Worm (Caenorhabditis elegans) whole organism, L2 larva: ENCODE data around the gene fbxa-18.

ENCODE experiments used
- F13H6.1 ChIP-seq: sonication (generic microtip); optimal IDR thresholded peaks from 2 replicates; lab custom pipeline; 2016; ENCODE audit warnings: missing genetic modification characterization, missing compliant biosample characterization
- R02D3.7 ChIP-seq: fragments of 150-350 bp; optimal IDR thresholded peaks from 2 replicates; lab custom pipeline; 2014; ENCODE audit warnings: missing biosample characterization, missing genetic modification characterization
- Y55F3AM.14 ChIP-seq: fragments of 200-800 bp; sonication (Bioruptor generic); optimal IDR thresholded peaks from 2 replicates; lab custom pipeline; 2018; ENCODE audit warnings: mild to moderate bottlenecking, missing genetic modification characterization, missing compliant biosample characterization
- ZK546.5 ChIP-seq: sonication (generic microtip); optimal IDR thresholded peaks from 2 replicates; lab custom pipeline; 2017; ENCODE audit warnings: missing biosample characterization, missing genetic modification characterization
- aly-2 ChIP-seq: fragments of 150-350 bp; optimal IDR thresholded peaks from 2 replicates; lab custom pipeline; 2014; ENCODE audit warnings: missing biosample characterization, missing genetic modification characterization
- ama-1 ChIP-seq: fragments of 150-350 bp; optimal IDR thresholded peaks from 2 replicates; lab custom pipeline; 2018; ENCODE audit warnings: inconsistent platforms
- crh-2 ChIP-seq: sonication (generic microtip); optimal IDR thresholded peaks from 2 replicates; lab custom pipeline; 2017; ENCODE audit warnings: missing biosample characterization, missing genetic modification characterization
- dmd-4 ChIP-seq: sonication (generic microtip); optimal IDR thresholded peaks from 2 replicates; lab custom pipeline; 2017; ENCODE audit warnings: missing biosample characterization, missing genetic modification characterization
- egl-27 ChIP-seq: sonication (generic microtip); optimal IDR thresholded peaks from 3 replicates; lab custom pipeline; 2017; ENCODE audit warnings: missing biosample characterization, missing genetic modification reagents, missing genetic modification characterization
- elt-1 ChIP-seq: fragments of 150-350 bp; optimal IDR thresholded peaks from 2 replicates; lab custom pipeline; 2014; ENCODE audit warnings: missing biosample characterization, missing genetic modification characterization
- elt-3 ChIP-seq: sonication (generic microtip); optimal IDR thresholded peaks from 2 replicates; lab custom pipeline; 2017; ENCODE audit warnings: missing biosample characterization, missing genetic modification characterization
- fos-1 ChIP-seq: fragments of 150-350 bp; optimal IDR thresholded peaks from 2 replicates; lab custom pipeline; 2014; ENCODE audit warnings: missing biosample characterization, missing genetic modification characterization
- gmeb-1 ChIP-seq: fragments of 150-350 bp; optimal IDR thresholded peaks from 2 replicates; lab custom pipeline; 2014; ENCODE audit warnings: missing biosample characterization, missing genetic modification characterization
- lin-11 ChIP-seq: fragments of 150-350 bp; sonication (generic microtip); optimal IDR thresholded peaks from 2 replicates; lab custom pipeline; 2014; ENCODE audit warnings: missing biosample characterization, missing genetic modification characterization, inconsistent platforms, mixed read lengths
- lin-39 ChIP-seq: fragments of 150-350 bp; optimal IDR thresholded peaks from 2 replicates; lab custom pipeline; 2014; ENCODE audit warnings: missing biosample characterization, missing genetic modification reagents, missing genetic modification characterization
- lsy-2 ChIP-seq, 2 experiments: fragments of 150-350 bp in 1 of 2; sonication (generic microtip) in 1 of 2; optimal IDR thresholded peaks; 2 replicates each; lab custom pipeline; 2014 to 2017; ENCODE audit warnings: missing biosample characterization in 2 of 2, missing genetic modification characterization in 2 of 2
- mbf-1 ChIP-seq: sonication (generic microtip); optimal IDR thresholded peaks from 2 replicates; lab custom pipeline; 2017; ENCODE audit warnings: missing biosample characterization, missing genetic modification characterization
- mdl-1 ChIP-seq, 2 experiments: fragments of 150-350 bp in 1 of 2; sonication (generic microtip) in 1 of 2; optimal IDR thresholded peaks; 2 replicates each; lab custom pipeline; 2017; ENCODE audit warnings: missing biosample characterization in 2 of 2, missing genetic modification characterization in 2 of 2
- nhr-10 ChIP-seq: sonication (generic microtip); optimal IDR thresholded peaks from 2 replicates; lab custom pipeline; 2017; ENCODE audit warnings: missing biosample characterization, missing genetic modification characterization
- nhr-11 ChIP-seq: fragments of 150-350 bp; optimal IDR thresholded peaks from 2 replicates; lab custom pipeline; 2014; ENCODE audit warnings: missing biosample characterization, missing genetic modification characterization
- nhr-12 ChIP-seq: fragments of 150-350 bp; optimal IDR thresholded peaks from 2 replicates; lab custom pipeline; 2014; ENCODE audit warnings: missing biosample characterization, missing genetic modification characterization
- nhr-129 ChIP-seq: fragments of 150-350 bp; optimal IDR thresholded peaks from 2 replicates; lab custom pipeline; 2014; ENCODE audit warnings: missing biosample characterization, missing genetic modification characterization
- nhr-23 ChIP-seq: fragments of 150-350 bp; optimal IDR thresholded peaks from 2 replicates; lab custom pipeline; 2014; ENCODE audit warnings: missing biosample characterization, missing genetic modification reagents, missing genetic modification characterization
- nhr-237 ChIP-seq: fragments of 150-350 bp; optimal IDR thresholded peaks from 2 replicates; lab custom pipeline; 2014; ENCODE audit warnings: missing biosample characterization, missing genetic modification characterization
- nhr-25 ChIP-seq: fragments of 150-350 bp; sonication (generic microtip); optimal IDR thresholded peaks from 3 replicates; lab custom pipeline; 2014; ENCODE audit warnings: missing biosample characterization, missing genetic modification characterization
- nhr-6 ChIP-seq: fragments of 150-350 bp; optimal IDR thresholded peaks from 2 replicates; lab custom pipeline; 2014; ENCODE audit warnings: missing biosample characterization, missing genetic modification characterization
- nhr-77 ChIP-seq: fragments of 150-350 bp; optimal IDR thresholded peaks from 2 replicates; lab custom pipeline; 2014; ENCODE audit warnings: missing biosample characterization, missing genetic modification characterization
- peb-1 ChIP-seq: fragments of 150-350 bp; optimal IDR thresholded peaks from 2 replicates; lab custom pipeline; 2014; ENCODE audit warnings: missing biosample characterization, missing genetic modification characterization
- sem-4 ChIP-seq: fragments of 150-350 bp; optimal IDR thresholded peaks from 2 replicates; lab custom pipeline; 2014; ENCODE audit warnings: missing biosample characterization, missing genetic modification reagents, missing genetic modification characterization
- skn-1 ChIP-seq: sonication (generic microtip); optimal IDR thresholded peaks from 2 replicates; lab custom pipeline; 2017; ENCODE audit warnings: missing biosample characterization, missing genetic modification characterization
- sma-3 ChIP-seq: sonication (generic microtip); optimal IDR thresholded peaks from 2 replicates; lab custom pipeline; 2016; ENCODE audit warnings: missing genetic modification reagents, missing genetic modification characterization, missing compliant biosample characterization
- unc-39 ChIP-seq: fragments of 150-350 bp; optimal IDR thresholded peaks from 2 replicates; lab custom pipeline; 2014; ENCODE audit warnings: missing biosample characterization, missing genetic modification characterization
- unc-55 ChIP-seq: fragments of 150-350 bp; sonication (generic microtip); optimal IDR thresholded peaks from 3 replicates; lab custom pipeline; 2014; ENCODE audit warnings: missing biosample characterization, missing genetic modification reagents, missing genetic modification characterization
- unc-62 ChIP-seq: fragments of 150-350 bp; optimal IDR thresholded peaks from 2 replicates; lab custom pipeline; 2014; ENCODE audit warnings: missing biosample characterization, missing genetic modification reagents, missing genetic modification characterization
- zag-1 ChIP-seq: fragments of 150-350 bp; optimal IDR thresholded peaks from 2 replicates; lab custom pipeline; 2014; ENCODE audit warnings: missing biosample characterization, missing genetic modification characterization
- ztf-1 ChIP-seq: fragments of 200-800 bp; sonication (Bioruptor generic); conservative IDR thresholded peaks from 2 replicates; pipeline ENCODE4 v1.3.6; 2022; ENCODE audit warnings: missing genetic modification characterization, missing compliant biosample characterization
- ztf-11 ChIP-seq: sonication (generic microtip); optimal IDR thresholded peaks from 2 replicates; lab custom pipeline; 2017; ENCODE audit warnings: missing biosample characterization, missing genetic modification characterization
- ztf-4 ChIP-seq: fragments of 150-350 bp; optimal IDR thresholded peaks from 2 replicates; lab custom pipeline; 2014; ENCODE audit warnings: missing biosample characterization, missing genetic modification characterization

Gene fbxa-18

DNA sequence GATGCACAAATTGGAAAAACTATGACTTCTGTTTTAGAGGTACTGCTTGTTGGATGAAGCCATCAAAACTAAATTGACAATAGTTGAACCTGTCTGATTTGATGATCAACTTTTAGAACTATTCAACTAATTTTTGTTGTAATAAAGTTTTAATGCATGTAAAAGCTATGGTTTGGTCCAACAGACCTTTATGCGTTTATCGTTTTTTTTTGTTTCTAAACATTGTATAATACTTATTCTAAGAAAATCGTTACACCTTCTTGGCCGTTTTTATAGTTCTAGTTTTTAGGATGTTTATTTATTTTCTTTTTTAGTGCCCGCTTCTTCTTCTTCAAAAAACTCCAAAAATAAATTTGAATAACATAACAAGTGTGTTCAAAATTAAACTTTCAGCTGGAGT is 21.2 kb downstream of the fbxa-18 start, which contains the start of gene F10A3.12:
Gene F10A3.12, plus strand, starts transcription at position 301 of the 400 bp plus-strand sequence.
- TF ChIP-seq gmeb-1 (no peak), nhr-12 (tag; lab: Kevin White, UChicago) (no peak), unc-39 (tag; lab: Kevin White, UChicago) (no peak), nhr-25 (tag; lab: Kevin White, UChicago) (no peak), mdl-1 (tag; optimal IDR thresholded peaks at IDR 0.05; lab: Kevin White, UChicago) (no peak)

DNA sequence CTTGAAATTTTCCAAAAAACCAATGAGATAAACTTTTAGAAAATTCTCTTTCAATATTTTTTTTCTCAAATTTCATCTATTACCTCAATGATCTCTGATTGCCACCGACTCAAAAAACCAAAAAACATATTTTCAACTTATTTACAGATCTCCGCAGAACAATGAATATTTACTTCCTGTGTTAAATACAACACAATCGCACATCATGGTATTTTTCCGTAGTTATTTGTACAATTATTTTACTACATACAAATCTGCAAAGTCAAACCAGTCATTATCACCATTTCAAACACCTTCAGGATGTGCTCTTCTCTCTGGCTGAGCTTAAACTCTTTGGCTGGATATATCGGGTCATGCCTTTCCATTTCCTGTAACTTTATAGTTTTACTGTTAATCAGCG is 23.5 kb downstream of the fbxa-18 start, which contains the start of gene str-108:
Gene str-108, plus strand, starts transcription at position 301 of the 400 bp plus-strand sequence.
- no peak for TF ChIP-seq nhr-77 (tag; lab: Kevin White, UChicago)
- TF ChIP-seq nhr-237 (tag; lab: Kevin White, UChicago), result no peak
- TF ChIP-seq skn-1 (tag; lab: Kevin White, UChicago), result no peak
- TF ChIP-seq R02D3.7 (tag; lab: Kevin White, UChicago), result no peak
- no peak for TF ChIP-seq unc-39 (tag; lab: Kevin White, UChicago)
- TF ChIP-seq lin-11 (tag; lab: Kevin White, UChicago), result no peak
- no peak for TF ChIP-seq F13H6.1 (tag; lab: Kevin White, UChicago)
- TF ChIP-seq fos-1 (tag; lab: Kevin White, UChicago), result no peak
- no peak for TF ChIP-seq nhr-10
- no peak for TF ChIP-seq gmeb-1
- no peak for TF ChIP-seq nhr-25 (tag; lab: Kevin White, UChicago)

DNA sequence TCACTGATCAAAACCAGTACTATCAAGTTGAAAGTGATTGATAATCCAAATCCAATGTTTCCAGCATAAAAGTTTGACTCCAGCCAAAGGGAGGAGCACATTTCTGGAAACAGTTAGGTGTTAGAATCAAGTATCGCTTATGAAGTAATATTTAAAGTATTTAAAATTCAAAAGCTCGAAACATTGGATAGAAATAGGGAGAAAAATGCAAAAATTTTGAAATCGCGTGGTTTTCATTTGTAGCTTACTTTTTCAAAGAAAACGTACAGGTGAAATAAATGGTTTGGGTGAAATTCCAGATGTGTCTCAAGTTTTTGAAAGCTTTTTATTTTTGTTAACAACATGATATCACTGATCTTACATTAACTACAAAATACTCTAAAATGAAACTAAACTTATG is 26.6 kb downstream of the fbxa-18 start, which contains the start of gene str-111:
Gene str-111, minus strand, starts transcription at position 101 of the 400 bp plus-strand sequence.
- TF ChIP-seq lin-11 (tag; lab: Kevin White, UChicago) (no peak), mbf-1 (no peak), fos-1 (tag; lab: Kevin White, UChicago) (no peak), skn-1 (tag; lab: Kevin White, UChicago) (no peak), nhr-6 (no peak)

DNA sequence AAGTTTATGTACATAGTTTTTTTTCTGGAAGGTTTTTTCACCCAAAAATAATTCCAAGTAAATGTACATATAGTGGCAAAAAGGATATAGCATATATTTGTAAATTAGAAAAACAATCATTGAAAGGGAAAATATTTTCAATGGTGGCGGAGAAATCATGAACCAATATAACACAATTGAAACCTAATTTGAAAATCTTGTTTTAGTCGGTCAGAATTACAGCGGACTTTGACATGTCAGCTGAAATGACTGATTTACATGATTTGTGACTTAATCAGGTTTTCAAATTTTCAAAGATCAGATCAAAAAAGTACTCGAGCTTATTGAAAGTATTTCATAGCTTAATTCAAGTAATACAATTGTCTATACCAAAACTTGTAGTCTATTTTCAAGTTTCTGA is 29.2 kb downstream of the fbxa-18 start, which contains the start of gene K05D4.9:
Gene K05D4.9, minus strand, starts transcription at position 101 of the 400 bp plus-strand sequence.
- TF ChIP-seq dmd-4 (tag; lab: Kevin White, UChicago) (no peak), sma-3 (GFP tag; lab: Kevin White, UChicago) (no peak), ama-1 (lab: Kevin White, UChicago) (no peak), nhr-25 (tag; lab: Kevin White, UChicago) (no peak), zag-1 (no peak), peb-1 (tag; lab: Kevin White, UChicago) (no peak), elt-1 (tag; lab: Kevin White, UChicago) (no peak), ztf-11 (tag; lab: Kevin White, UChicago) (no peak), ztf-4 (tag; lab: Kevin White, UChicago) (no peak), ztf-1 (no peak), nhr-10 (no peak), nhr-77 (tag; lab: Kevin White, UChicago) (no peak), ZK546.5 (no peak), nhr-23 (no peak), unc-39 (tag; lab: Kevin White, UChicago) (no peak), R02D3.7 (tag; lab: Kevin White, UChicago) (no peak), sem-4 (tag; lab: Kevin White, UChicago) (no peak), nhr-11 (tag; lab: Kevin White, UChicago) (no peak), unc-55 (GFP tag; lab: Kevin White, UChicago) (no peak)

DNA sequence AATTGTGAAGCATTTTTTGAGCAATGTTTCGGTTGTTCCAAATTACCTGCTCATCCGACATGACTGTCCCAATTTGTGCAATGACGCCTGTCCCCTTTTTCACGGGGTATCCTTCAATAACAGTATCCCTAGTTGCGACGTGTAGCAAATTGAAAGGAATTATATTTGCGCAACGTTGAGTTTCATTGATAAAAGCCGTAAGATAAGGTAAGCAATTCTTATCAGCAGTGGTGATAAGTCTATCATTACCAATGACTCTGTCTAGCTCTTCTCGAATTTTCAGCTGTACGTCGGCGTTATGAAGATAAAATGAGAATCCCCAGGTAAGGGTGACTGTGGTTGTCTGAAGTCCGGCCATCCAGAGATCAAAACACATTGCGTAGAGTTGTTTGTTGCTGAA is 31.6 kb downstream of the fbxa-18 start:
- TF ChIP-seq gmeb-1, result no peak
- peak; percentile 35 for TF ChIP-seq fos-1 (tag; lab: Kevin White, UChicago)

DNA sequence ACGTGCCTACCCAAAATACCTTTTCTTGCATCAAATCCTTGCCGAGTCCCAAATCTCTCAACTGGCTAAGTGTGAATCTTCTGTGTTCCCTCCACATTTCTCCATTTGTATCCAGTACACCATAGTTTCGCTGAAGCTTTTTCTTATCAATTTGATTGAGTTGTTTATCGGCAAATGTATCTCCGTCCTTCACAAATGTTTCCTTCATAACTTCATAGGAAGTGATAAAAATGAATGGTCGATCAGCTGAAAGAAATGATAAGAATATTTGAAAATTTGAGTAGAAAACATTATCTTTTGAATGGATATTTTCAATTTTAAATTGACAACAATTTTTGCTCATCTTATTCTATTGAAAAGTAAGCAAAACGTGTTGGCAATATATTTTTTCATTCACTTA is 32.8 kb downstream of the fbxa-18 start:
- no peak for TF ChIP-seq elt-3 (tag; lab: Kevin White, UChicago)
- TF ChIP-seq fos-1 (tag; lab: Kevin White, UChicago), result peak; percentile 65

DNA sequence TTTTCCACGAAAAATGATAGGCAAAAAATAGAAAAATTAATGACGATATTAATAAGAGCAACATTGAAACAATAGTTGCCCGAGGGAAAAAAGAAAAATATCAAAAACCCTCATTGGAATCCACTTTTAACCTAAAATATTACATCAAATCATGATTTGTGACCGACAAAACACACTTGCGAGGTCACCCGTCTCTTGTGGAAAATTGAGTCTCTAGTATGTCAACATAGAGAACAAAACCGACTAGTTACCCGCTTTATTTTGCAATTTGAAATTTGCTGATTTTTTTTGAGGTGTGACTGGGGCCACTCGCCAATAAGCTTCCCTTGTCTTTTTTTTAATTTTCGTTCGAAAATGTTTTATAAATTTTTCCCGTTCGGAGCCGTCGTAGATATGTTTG is 33.3 kb downstream of the fbxa-18 start, which contains the start of gene cyp-33D1:
Gene cyp-33D1, minus strand, starts transcription at position 101 of the 400 bp plus-strand sequence.
- TF ChIP-seq crh-2 (tag; lab: Kevin White, UChicago) (no peak), sma-3 (GFP tag; lab: Kevin White, UChicago) (no peak), nhr-129 (tag; lab: Kevin White, UChicago) (no peak), lsy-2 (tag; optimal IDR thresholded peaks at IDR 0.05; lab: Kevin White, UChicago) (no peak), lin-39 (tag; lab: Kevin White, UChicago) (no peak), unc-55 (GFP tag; lab: Kevin White, UChicago) (no peak), nhr-12 (tag; lab: Kevin White, UChicago) (no peak), nhr-77 (tag; lab: Kevin White, UChicago) (no peak), aly-2 (tag; lab: Kevin White, UChicago) (no peak), mdl-1 (tag; optimal IDR thresholded peaks at IDR 0.05; lab: Kevin White, UChicago) (no peak), nhr-237 (tag; lab: Kevin White, UChicago) (no peak), fos-1 (tag; lab: Kevin White, UChicago) (no peak), elt-3 (tag; lab: Kevin White, UChicago) (no peak), nhr-6 (no peak), Y55F3AM.14 (GFP tag; lab: Kevin White, UChicago) (no peak), unc-62 (GFP tag; lab: Kevin White, UChicago) (no peak), egl-27 (tag; lab: Kevin White, UChicago) (no peak)
